Worm (Caenorhabditis elegans) whole organism, L4 larva: ENCODE measurements around the gene kin-30.

Experiments
- ama-1 ChIP-seq: fragments of 150-350 bp; optimal IDR thresholded peaks from 2 replicates; lab custom pipeline; 2014; ENCODE audit warnings: inconsistent platforms, mixed read lengths
- nhr-28 ChIP-seq: fragments of 150-350 bp; optimal IDR thresholded peaks from 2 replicates; lab custom pipeline; 2014; ENCODE audit warnings: missing biosample characterization, missing genetic modification characterization
- rbr-2 ChIP-seq: sonication (generic microtip); optimal IDR thresholded peaks from 2 replicates; lab custom pipeline; 2016; ENCODE audit warnings: missing genotype, missing genetic modification characterization, missing compliant biosample characterization
- zag-1 ChIP-seq: fragments of 150-350 bp; optimal IDR thresholded peaks from 2 replicates; lab custom pipeline; 2014; ENCODE audit warnings: missing biosample characterization, missing genetic modification characterization

DNA sequence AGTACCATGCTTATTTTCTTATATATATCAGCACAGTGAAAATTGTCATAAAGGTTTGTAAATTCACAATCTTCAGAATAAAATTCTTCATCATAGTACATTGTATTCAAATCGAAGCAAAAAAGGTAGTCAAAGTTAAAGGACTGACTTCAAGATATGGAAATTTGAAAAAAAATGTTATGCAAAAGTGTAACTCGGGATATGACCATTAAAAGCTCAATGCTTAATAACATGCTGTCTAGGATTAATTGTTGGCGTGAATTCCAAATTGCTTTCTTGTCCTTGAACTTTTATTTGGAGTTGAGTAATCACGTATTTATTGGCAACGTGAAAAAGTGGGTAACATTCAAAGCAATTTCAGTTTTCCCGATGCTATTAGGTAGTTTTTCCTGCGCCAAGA is 30.2 kb downstream of the kin-30 start, which contains the start of gene srw-16:
- TF ChIP-seq nhr-28 (tag; lab: Kevin White, UChicago) (no peak), ama-1 (lab: Kevin White, UChicago) (no peak), zag-1 (tag; lab: Kevin White, UChicago) (no peak), rbr-2 (no peak)
